Worm (Caenorhabditis elegans) whole organism, late embryonic: Measurements from ENCODE around the gene D2062.1.

Experiments
- C38D4.7 ChIP-seq: fragments of 200-800 bp; sonication (Bioruptor generic); optimal IDR thresholded peaks from 2 replicates; lab custom pipeline; 2018; ENCODE audit warnings: mild to moderate bottlenecking, missing genetic modification characterization, moderate library complexity, missing compliant biosample characterization
- F13H6.1 ChIP-seq: sonication (generic microtip); optimal IDR thresholded peaks from 2 replicates; lab custom pipeline; 2016; ENCODE audit warnings: missing genetic modification characterization, missing compliant biosample characterization
- Y22D7AL.16 ChIP-seq: sonication (generic microtip); optimal IDR thresholded peaks from 2 replicates; lab custom pipeline; 2016; ENCODE audit warnings: missing genetic modification characterization, missing compliant biosample characterization
- ceh-19 ChIP-seq: fragments of 200-800 bp; sonication (Bioruptor generic); optimal IDR thresholded peaks from 2 replicates; lab custom pipeline; 2018; ENCODE audit warnings: mild to moderate bottlenecking, missing genetic modification characterization, missing compliant biosample characterization
- ceh-48 ChIP-seq: sonication (generic microtip); optimal IDR thresholded peaks from 2 replicates; lab custom pipeline; 2016; ENCODE audit warnings: missing genetic modification characterization, inconsistent platforms, missing compliant biosample characterization
- dmd-4 ChIP-seq: sonication (generic microtip); optimal IDR thresholded peaks from 2 replicates; lab custom pipeline; 2016; ENCODE audit warnings: borderline replicate concordance, missing genetic modification characterization, missing compliant biosample characterization
- ets-4 ChIP-seq: sonication (generic microtip); optimal IDR thresholded peaks from 2 replicates; lab custom pipeline; 2016; ENCODE audit warnings: missing genetic modification characterization, missing compliant biosample characterization
- hlh-13 ChIP-seq: fragments of 200-800 bp; sonication (Bioruptor generic); optimal IDR thresholded peaks from 2 replicates; lab custom pipeline; 2018; ENCODE audit warnings: mild to moderate bottlenecking, missing genetic modification characterization, missing compliant biosample characterization
- hlh-30 ChIP-seq: sonication (generic microtip); optimal IDR thresholded peaks from 2 replicates; lab custom pipeline; 2017; ENCODE audit warnings: antibody characterized with exemption, missing genetic modification characterization, missing compliant biosample characterization; ENCODE audit not compliant: insufficient read depth
- hlh-8 ChIP-seq: sonication (generic microtip); optimal IDR thresholded peaks from 2 replicates; lab custom pipeline; 2016; ENCODE audit warnings: missing genotype, missing genetic modification characterization, missing compliant biosample characterization
- lim-6 ChIP-seq: sonication (generic microtip); optimal IDR thresholded peaks from 2 replicates; lab custom pipeline; 2016; ENCODE audit warnings: missing genetic modification characterization, missing compliant biosample characterization
- mec-3 ChIP-seq: sonication (generic microtip); optimal IDR thresholded peaks from 2 replicates; lab custom pipeline; 2016; ENCODE audit warnings: borderline replicate concordance, missing genetic modification characterization, missing compliant biosample characterization
- rnt-1 ChIP-seq: sonication (generic microtip); optimal IDR thresholded peaks from 2 replicates; lab custom pipeline; 2016; ENCODE audit warnings: missing genetic modification characterization, missing compliant biosample characterization
- syd-9 ChIP-seq: sonication (generic microtip); optimal IDR thresholded peaks from 2 replicates; lab custom pipeline; 2016; ENCODE audit warnings: mild to moderate bottlenecking, missing genetic modification characterization, moderate library complexity, missing compliant biosample characterization
- ttx-3 ChIP-seq: sonication (generic microtip); optimal IDR thresholded peaks from 2 replicates; lab custom pipeline; 2016; ENCODE audit warnings: missing genetic modification reagents, missing genetic modification characterization, missing compliant biosample characterization
- unc-3 ChIP-seq, 2 experiments: fragments of 200-800 bp in 1 of 2; sonication (Bioruptor generic) in 1 of 2; sonication (generic microtip) in 1 of 2; conservative IDR thresholded peaks in 1 of 2; optimal IDR thresholded peaks in 1 of 2; 2 replicates each; pipeline versions ENCODE4 v1.3.6 to Lab custom; 2016 to 2022; ENCODE audit warnings: missing compliant biosample characterization in 2 of 2, missing genetic modification characterization in 2 of 2, missing genetic modification reagents in 1 of 2

The D2062.1 gene

DNA sequence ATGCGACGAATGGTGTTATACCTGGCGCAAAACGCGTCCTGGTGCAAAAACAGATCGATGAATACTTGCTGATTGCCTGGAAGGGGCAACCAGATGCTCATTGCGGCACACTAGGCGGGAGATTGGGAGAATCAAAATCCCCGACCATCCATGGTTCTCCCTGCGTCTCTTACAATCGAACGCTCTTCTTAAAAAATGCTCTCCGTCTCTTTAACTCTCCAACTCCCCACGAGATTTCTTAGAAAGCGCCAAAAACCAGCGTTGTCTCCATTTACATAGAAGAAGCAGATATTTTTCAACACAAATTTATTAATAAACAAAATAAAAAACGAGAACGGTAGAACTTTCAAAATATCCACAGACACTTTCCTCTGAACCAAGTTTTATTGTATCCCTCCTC lies 49.8 kb downstream of the D2062.1 start, which contains the start of gene F34D6.1:
TSS of gene F34D6.1 (minus strand) at position 101 of the 400 bp plus-strand sequence.
- TF ChIP-seq ceh-19 (GFP tag; lab: Kevin White, UChicago) (no peak), ceh-48 (no peak), unc-3 (GFP tag; conservative IDR thresholded peaks at IDR 0.05; lab: Robert Waterston, UW) (no peak), unc-3 (tag; optimal IDR thresholded peaks at IDR 0.05; lab: Kevin White, UChicago) (no peak), F13H6.1 (no peak), lim-6 (tag; lab: Kevin White, UChicago) (no peak), hlh-13 (no peak), syd-9 (tag; lab: Kevin White, UChicago) (no peak), ets-4 (tag; lab: Kevin White, UChicago) (no peak), rnt-1 (no peak), dmd-4 (tag; lab: Kevin White, UChicago) (no peak), C38D4.7 (GFP tag; lab: Kevin White, UChicago) (no peak), Y22D7AL.16 (no peak), mec-3 (no peak), hlh-30 (tag; lab: Kevin White, UChicago) (no peak), hlh-8 (no peak), ttx-3 (tag; lab: Kevin White, UChicago) (no peak)
